Fruit fly (Drosophila melanogaster): ENCODE data around the gene CG13062.

The CG13062 gene

dm6 chr3L:16313985-16314384, at the start of gene CG13062:
CG13062 (plus strand) TSS chr3L:16314285.
- TF ChIP-seq CTCF (optimal IDR thresholded peaks at IDR 0.05) (no peak), CG8478 (optimal IDR thresholded peaks at IDR 0.05) (no peak)

DNA sequence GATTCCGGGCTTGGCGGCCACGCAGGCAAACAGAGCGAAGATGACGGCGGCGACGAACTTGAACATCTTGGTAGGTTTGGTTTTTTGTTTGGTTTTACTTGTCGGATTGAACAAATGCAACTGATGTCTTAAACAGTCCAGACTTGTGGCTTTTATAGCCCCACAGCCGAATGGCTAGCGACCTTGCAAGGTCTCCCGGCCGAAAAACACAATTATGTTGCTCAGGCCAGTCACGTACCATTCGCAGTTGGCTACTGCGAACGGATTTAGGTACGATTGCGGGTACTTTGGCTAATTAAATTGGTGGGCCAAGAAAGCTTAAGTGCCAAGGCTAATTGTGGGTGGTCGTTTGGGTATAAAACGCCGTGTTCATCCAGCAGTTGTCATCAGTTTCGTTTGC, 49.1 kb upstream of the CG13062 start, which contains the start of the genes CG13051 and CG13069:
Gene CG13051 (minus strand): TSS at position 101 of the 400 bp plus-strand sequence.
Gene CG13069 (plus strand): TSS at position 386 of the 400 bp plus-strand sequence.
- no peak for TF ChIP-seq CG8478 (optimal IDR thresholded peaks at IDR 0.05)
- no peak for TF ChIP-seq CTCF (optimal IDR thresholded peaks at IDR 0.05)

DNA sequence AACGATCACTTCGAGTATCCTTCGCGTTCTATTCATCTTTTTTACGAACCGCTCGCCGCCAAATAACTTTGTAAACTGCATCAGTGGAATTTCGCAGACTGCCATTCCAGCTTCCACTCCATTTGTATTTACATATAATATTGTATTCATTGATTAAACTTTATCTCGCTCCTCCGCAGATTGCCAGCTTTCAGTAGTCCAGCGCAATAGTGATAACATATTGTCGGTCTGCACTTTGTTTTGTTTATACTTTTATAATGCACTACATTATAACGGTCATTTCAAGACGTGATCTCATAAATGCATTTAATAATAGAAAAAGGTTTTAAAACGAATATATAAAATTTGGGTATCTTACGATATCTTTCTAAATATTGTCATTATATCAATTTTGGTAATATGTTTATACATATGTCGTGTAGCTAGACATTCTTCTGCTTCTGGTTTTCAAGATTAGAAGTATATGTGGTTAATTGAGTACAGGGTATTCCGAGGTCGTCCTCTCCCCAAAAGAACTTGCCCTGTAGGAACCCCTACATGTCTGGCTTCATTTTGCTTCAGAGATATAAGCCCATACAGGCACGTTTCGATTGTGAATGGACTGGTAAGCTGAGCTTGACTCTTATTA, 45.9 kb upstream of the CG13062 start, which contains the start of gene CG4950:
Gene CG4950 (minus strand): TSS at position 51 of the 628 bp plus-strand sequence.
- no peak for TF ChIP-seq CTCF (optimal IDR thresholded peaks at IDR 0.05)
- no peak for TF ChIP-seq CG8478 (optimal IDR thresholded peaks at IDR 0.05)

DNA sequence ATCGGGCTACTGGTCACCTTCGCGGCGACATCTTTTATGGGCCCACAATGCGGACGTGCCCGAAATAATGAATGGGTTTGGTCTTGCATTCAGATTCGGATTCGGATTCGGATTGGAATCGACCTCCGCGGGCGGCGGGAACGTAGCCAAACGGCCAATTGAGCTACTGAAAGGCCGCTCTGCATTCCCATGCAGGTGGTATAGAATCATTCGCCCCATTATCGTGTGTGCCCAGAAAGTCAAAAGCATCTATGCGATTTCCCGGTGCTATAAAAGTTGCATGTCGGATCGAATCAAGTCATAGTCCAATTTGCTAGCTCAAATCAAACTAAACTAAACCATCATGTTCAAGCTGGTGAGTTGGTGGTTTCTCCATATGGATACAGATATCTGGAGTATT, 45.0 kb upstream of the CG13062 start, which contains the start of gene CG13068:
Gene CG13068 (plus strand): TSS at position 301 of the 400 bp plus-strand sequence.
- TF ChIP-seq CG8478 (optimal IDR thresholded peaks at IDR 0.05) (no peak), CTCF (optimal IDR thresholded peaks at IDR 0.05) (no peak)

dm6 chr3L:16270802-16271332, 43.2 kb upstream of the CG13062 start, which contains the start of the genes CG34248 and CG13067:
CG34248 (minus strand) TSS chr3L:16270902.
CG13067 (plus strand) TSS chr3L:16271282.
- TF ChIP-seq CTCF (optimal IDR thresholded peaks at IDR 0.05): no peak
- TF ChIP-seq CG8478 (optimal IDR thresholded peaks at IDR 0.05): no peak

DNA sequence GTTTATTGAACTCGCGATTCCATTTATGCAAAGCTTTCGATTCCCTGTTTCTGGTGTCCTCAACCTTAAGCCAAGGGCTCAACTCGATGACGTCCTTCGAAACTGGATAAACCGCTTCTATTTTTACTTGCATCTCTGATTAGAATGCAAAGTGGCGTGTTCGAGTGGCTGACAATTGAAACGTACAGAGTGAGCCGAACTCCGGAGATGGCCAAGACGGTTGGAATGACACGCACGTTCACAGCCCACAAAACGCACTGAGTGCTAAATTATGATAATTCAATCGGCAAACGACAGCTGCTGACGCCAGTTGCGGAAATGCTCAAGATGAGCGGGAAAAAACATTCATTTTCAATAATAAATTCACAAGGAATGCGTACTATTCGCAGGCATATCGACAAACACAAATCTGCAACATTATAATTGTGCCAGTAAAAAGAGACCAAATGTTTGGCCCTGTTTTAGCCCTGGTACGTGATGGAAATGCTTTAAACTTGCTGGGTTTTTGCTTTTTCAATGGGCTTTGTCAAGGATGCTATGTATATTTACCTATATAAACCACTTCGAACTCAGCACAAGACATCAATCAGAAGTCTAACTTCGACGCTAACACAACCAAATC, 41.6 kb upstream of the CG13062 start, which contains the start of gene CG13066:
Gene CG13066 (plus strand): TSS at position 572 of the 622 bp plus-strand sequence.
- TF ChIP-seq CG8478 (optimal IDR thresholded peaks at IDR 0.05) (no peak), CTCF (optimal IDR thresholded peaks at IDR 0.05) (no peak)

DNA sequence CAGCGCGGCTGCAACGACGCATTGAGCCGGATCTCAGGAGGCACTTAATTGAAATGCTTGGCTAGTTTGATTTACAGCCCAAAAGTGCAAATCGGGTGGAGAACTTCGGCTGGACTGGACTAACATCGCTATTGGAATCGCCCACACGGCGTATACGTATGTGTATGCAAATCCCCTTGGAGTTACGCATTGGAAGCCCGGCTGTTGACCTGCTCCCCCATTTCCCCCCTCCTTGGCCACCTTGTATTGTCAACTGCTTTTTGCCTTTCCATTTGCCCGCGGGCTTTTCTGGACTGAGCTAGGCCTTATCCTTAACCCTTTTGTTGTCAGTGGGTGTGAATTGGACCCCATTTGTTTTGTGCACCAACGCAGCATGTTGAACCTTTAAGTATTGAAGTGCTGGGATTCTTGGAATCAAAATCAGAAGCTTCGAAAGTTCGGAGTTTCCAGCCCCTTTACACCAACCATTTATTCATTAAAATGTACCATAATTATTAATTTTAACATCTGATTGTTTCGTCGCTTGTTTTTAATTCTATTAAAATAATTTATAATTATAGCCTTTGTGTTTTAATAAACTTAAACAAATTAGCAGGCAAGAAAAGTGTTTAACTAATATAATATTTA, 38.6 kb upstream of the CG13062 start:
- TF ChIP-seq CG8478 (optimal IDR thresholded peaks at IDR 0.05) (no peak), CTCF (optimal IDR thresholded peaks at IDR 0.05) (no peak)

dm6 chr3L:16277135-16277534, 37.0 kb upstream of the CG13062 start, which contains the start of gene CG13065:
CG13065 (plus strand) TSS chr3L:16277435.
- TF ChIP-seq CTCF (optimal IDR thresholded peaks at IDR 0.05) (no peak), CG8478 (optimal IDR thresholded peaks at IDR 0.05) (no peak)

dm6 chr3L:16279171-16279570, 34.9 kb upstream of the CG13062 start, which contains the start of gene CG13050:
CG13050 (minus strand) TSS chr3L:16279271.
- TF ChIP-seq CTCF (optimal IDR thresholded peaks at IDR 0.05) (no peak), CG8478 (optimal IDR thresholded peaks at IDR 0.05) (no peak)

dm6 chr3L:16279987-16280454, 34.1 kb upstream of the CG13062 start, which contains the start of gene CG13064:
CG13064 (plus strand) TSS chr3L:16280404.
- TF ChIP-seq CG8478 (optimal IDR thresholded peaks at IDR 0.05) (no peak), CTCF (optimal IDR thresholded peaks at IDR 0.05) (no peak)

- TF ChIP-seq CG8478 (optimal IDR thresholded peaks at IDR 0.05) (no peak), CTCF (optimal IDR thresholded peaks at IDR 0.05) (no peak)
These were observed 32.1 kb upstream of the CG13062 start, which contains the start of gene CG13049 for dm6 chr3L:16281880-16282556. CG13049 (minus strand) TSS chr3L:16281930.

DNA sequence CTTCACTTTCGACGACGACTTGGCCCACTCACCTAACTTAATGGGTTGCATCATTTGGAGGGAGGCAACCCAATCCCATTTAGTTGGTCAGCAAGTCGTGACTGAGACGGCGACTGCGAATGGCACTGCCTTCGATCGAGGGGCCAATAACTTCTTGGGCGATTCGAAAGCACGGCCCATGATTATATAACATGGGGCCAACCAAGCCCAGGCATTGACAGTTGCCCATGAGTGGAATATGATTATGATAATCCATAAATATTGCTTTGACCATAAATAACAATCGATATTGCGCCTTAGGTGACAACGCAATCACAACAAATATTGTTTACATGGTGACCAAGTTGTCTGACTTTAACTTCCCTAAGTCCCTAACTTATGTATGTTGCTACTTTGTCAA, 30.3 kb upstream of the CG13062 start, which contains the start of gene CG13048:
Gene CG13048 (minus strand): TSS at position 101 of the 400 bp plus-strand sequence.
- TF ChIP-seq CG8478 (optimal IDR thresholded peaks at IDR 0.05) (no peak), CTCF (optimal IDR thresholded peaks at IDR 0.05) (no peak)

dm6 chr3L:16285346-16285911, 28.7 kb upstream of the CG13062 start, which contains the start of gene CG13047:
CG13047 (minus strand) TSS chr3L:16285396.
- no peak for TF ChIP-seq CTCF (optimal IDR thresholded peaks at IDR 0.05)
- TF ChIP-seq CG8478 (optimal IDR thresholded peaks at IDR 0.05): no peak

dm6 chr3L:16286258-16286657, 27.8 kb upstream of the CG13062 start:
- TF ChIP-seq CTCF (optimal IDR thresholded peaks at IDR 0.05) (no peak), CG8478 (optimal IDR thresholded peaks at IDR 0.05) (no peak)
